Worm (Caenorhabditis elegans) whole organism, L3 larva: Measurements from ENCODE around the gene T14F9.2.

Experiments used
- elt-3 ChIP-seq, 3 experiments: fragments of 150-350 bp in 1 of 3; sonication (generic microtip) in 2 of 3; optimal IDR thresholded peaks; 2 replicates in 2 of 3; 4 replicates in 1 of 3; lab custom pipeline; 2014 to 2017; ENCODE audit warnings: missing biosample characterization in 3 of 3, missing genetic modification characterization in 3 of 3
- hmg-11 ChIP-seq: sonication (generic microtip); optimal IDR thresholded peaks from 2 replicates; lab custom pipeline; 2016; ENCODE audit warnings: missing genetic modification characterization, missing compliant biosample characterization
- nfya-1 ChIP-seq: sonication (generic microtip); optimal IDR thresholded peaks from 2 replicates; lab custom pipeline; 2017; ENCODE audit warnings: missing genetic modification characterization, mild to moderate bottlenecking, missing compliant biosample characterization, antibody characterized with exemption, moderate library complexity; ENCODE audit not compliant: insufficient read depth
- nhr-11 ChIP-seq: fragments of 150-350 bp; optimal IDR thresholded peaks from 2 replicates; lab custom pipeline; 2014; ENCODE audit warnings: missing biosample characterization, missing genetic modification characterization
- nhr-237 ChIP-seq: fragments of 150-350 bp; optimal IDR thresholded peaks from 2 replicates; lab custom pipeline; 2014; ENCODE audit warnings: missing biosample characterization, missing genetic modification characterization

DNA sequence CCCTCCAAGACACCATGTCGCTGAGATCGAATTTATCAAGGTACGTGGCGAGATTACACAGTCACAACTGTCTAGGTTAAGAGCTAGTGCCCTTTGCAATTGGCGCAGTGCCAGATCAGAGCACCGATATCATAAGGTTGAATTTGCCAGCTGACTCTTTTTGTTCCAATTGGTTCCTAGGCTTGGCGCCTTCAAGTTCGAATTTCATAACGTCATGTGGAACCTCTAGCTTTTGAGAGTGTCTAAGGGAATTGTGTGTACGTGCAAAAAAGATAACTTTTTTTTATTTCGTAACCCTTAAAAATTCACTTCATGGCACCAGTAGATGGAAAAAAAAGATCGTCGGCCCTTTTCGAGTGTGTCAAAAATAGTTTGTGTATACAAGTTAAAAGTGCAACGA is 17.9 kb upstream of the T14F9.2 start:
- TF ChIP-seq elt-3 (tag; optimal IDR thresholded peaks at IDR 0.05; lab: Kevin White, UChicago) (no peak), nhr-11 (no peak), nhr-237 (no peak), hmg-11 (tag; lab: Kevin White, UChicago) (no peak), nfya-1 (tag; lab: Kevin White, UChicago) (no peak)
